Worm (Caenorhabditis elegans): ENCODE data around the gene cpr-5.

The cpr-5 gene

DNA sequence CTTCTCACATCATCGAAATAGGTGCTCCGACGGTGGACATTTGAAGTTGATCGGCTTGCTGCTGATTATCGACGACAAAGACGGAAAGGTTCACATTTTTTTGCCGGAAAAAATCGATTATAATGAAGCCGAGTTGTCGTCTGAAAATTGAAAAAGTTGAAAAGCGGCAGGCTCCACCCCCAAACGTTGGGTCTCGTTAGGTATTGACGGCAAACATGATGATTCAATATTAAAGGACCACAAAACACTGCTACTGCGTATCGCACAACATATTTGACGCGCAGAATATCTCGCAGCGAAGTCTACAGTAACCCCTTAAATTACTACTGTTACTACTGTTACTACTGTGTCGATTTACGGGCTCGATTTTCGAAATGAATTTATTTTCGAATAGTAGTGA, 24.4 kb upstream of the cpr-5 start (continued):
- TF ChIP-seq zfh-2 (GFP tag; conservative IDR thresholded peaks at IDR 0.05) (no peak), athp-1 (tag; optimal IDR thresholded peaks at IDR 0.05) (peak; percentile 41), lsy-27 (tag; optimal IDR thresholded peaks at IDR 0.05; ENCODE audit: borderline replicate concordance, insufficient read depth) (no peak), lsl-1 (GFP tag; optimal IDR thresholded peaks at IDR 0.05) (peak; percentile 36), F23B12.7 (tag; optimal IDR thresholded peaks at IDR 0.05; ENCODE audit: insufficient read depth) (no peak), die-1 (tag; optimal IDR thresholded peaks at IDR 0.05) (no peak), lin-40 (tag; optimal IDR thresholded peaks at IDR 0.05) (peak; percentile 15), chd-7 (tag; optimal IDR thresholded peaks at IDR 0.05) (peak; percentile 73), snpc-3.4 (tag; optimal IDR thresholded peaks at IDR 0.05) (no peak), akir-1 (GFP tag; optimal IDR thresholded peaks at IDR 0.05) (no peak), hrde-1 (tag; optimal IDR thresholded peaks at IDR 0.05; ENCODE audit: borderline replicate concordance) (no peak), lir-1 (GFP tag; conservative IDR thresholded peaks at IDR 0.05) (no peak), madf-6 (GFP tag; IDR thresholded peaks at IDR 0.05) (no peak; the same call in none of the 2 replicates), let-607 (tag; optimal IDR thresholded peaks at IDR 0.05) (no peak), lin-35 (GFP tag; optimal IDR thresholded peaks at IDR 0.05) (no peak), mel-28 (tag; optimal IDR thresholded peaks at IDR 0.05; ENCODE audit: borderline replicate concordance) (peak; percentile 56), rpc-1 (optimal IDR thresholded peaks at IDR 0.05) (no peak), rpc-1 (tag; optimal IDR thresholded peaks at IDR 0.05) (no peak), attf-3 (GFP tag; conservative IDR thresholded peaks at IDR 0.05) (0 out of 2 replicates have a peak, but pooled peaks have one; percentile 17), F57C9.4 (tag; optimal IDR thresholded peaks at IDR 0.05) (peak; percentile 69), zim-3 (tag; optimal IDR thresholded peaks at IDR 0.05) (peak; percentile 62), ztf-26 (tag; optimal IDR thresholded peaks at IDR 0.05) (peak; percentile 49), ets-4 (GFP tag; optimal IDR thresholded peaks at IDR 0.05) (no peak), ceh-100 (GFP tag; IDR thresholded peaks at IDR 0.05) (no peak), ceh-91 (GFP tag; IDR thresholded peaks at IDR 0.05) (peak; percentile 57; the same call in 1 of the 2 replicates), let-526 (GFP tag; IDR thresholded peaks at IDR 0.05) (0 out of 2 replicates have a peak, but pooled peaks have one; percentile 9), nhr-80 (tag; optimal IDR thresholded peaks at IDR 0.05) (no peak), ceh-58 (GFP tag; IDR thresholded peaks at IDR 0.05) (no peak), dpff-1 (tag; optimal IDR thresholded peaks at IDR 0.05) (peak; percentile 5), T07F8.4 (tag; optimal IDR thresholded peaks at IDR 0.05) (no peak), hmg-1.2 (GFP tag; IDR thresholded peaks at IDR 0.05) (peak; percentile 30; the same call in 1 of the 2 replicates), ZK185.1 (tag; optimal IDR thresholded peaks at IDR 0.05; ENCODE audit: poor library complexity, severe bottlenecking) (no peak), nfya-2 (GFP tag; IDR thresholded peaks at IDR 0.05) (no peak), T26A5.8 (tag; optimal IDR thresholded peaks at IDR 0.05) (no peak), cebp-2 (GFP tag; IDR thresholded peaks at IDR 0.05) (no peak), repo-1 (tag; optimal IDR thresholded peaks at IDR 0.05) (peak; percentile 67), Y53F4B.3 (GFP tag; IDR thresholded peaks at IDR 0.05) (0 out of 2 replicates have a peak, but pooled peaks have one; percentile 8), ceh-40 (GFP tag; IDR thresholded peaks at IDR 0.05) (0 out of 2 replicates have a peak, but pooled peaks have one; percentile 39), tbp1 (GFP tag; optimal IDR thresholded peaks at IDR 0.05) (no peak), cebp-1 (GFP tag; IDR thresholded peaks at IDR 0.05) (peak; percentile 31), cebp-1 (tag; optimal IDR thresholded peaks at IDR 0.05) (peak; percentile 61), hlh-12 (tag; optimal IDR thresholded peaks at IDR 0.05) (no peak), sdz-38 (tag; optimal IDR thresholded peaks at IDR 0.05) (no peak), ztf-22 (GFP tag; optimal IDR thresholded peaks at IDR 0.05) (no peak), F10E7.11 (tag; optimal IDR thresholded peaks at IDR 0.05) (peak; percentile 69), B0261.1 (tag; optimal IDR thresholded peaks at IDR 0.05) (no peak), C17E4.6 (GFP tag; IDR thresholded peaks at IDR 0.05) (peak; percentile 53), egl-44 (GFP tag; IDR thresholded peaks at IDR 0.05) (no peak)
